Worm (Caenorhabditis elegans) whole organism, late embryonic: ENCODE results near the gene lon-2.

ENCODE experiments used
- T23F11.4 ChIP-seq: fragments of 200-800 bp; sonication (Bioruptor generic); optimal IDR thresholded peaks from 2 replicates; lab custom pipeline; 2018; ENCODE audit warnings: mild to moderate bottlenecking, missing genetic modification characterization, missing compliant biosample characterization
- ceh-34 ChIP-seq: sonication (generic microtip); optimal IDR thresholded peaks from 2 replicates; lab custom pipeline; 2016; ENCODE audit warnings: mild to moderate bottlenecking, missing genetic modification characterization, missing compliant biosample characterization
- fkh-6 ChIP-seq: sonication (generic microtip); optimal IDR thresholded peaks from 2 replicates; lab custom pipeline; 2016; ENCODE audit warnings: missing genetic modification characterization, missing compliant biosample characterization

ce11 chrX:4782197-4782596 lies 33.3 kb upstream of the lon-2 start, which contains the start of gene hum-10:
- TF ChIP-seq T23F11.4: no peak
- no peak for TF ChIP-seq fkh-6
- no peak for TF ChIP-seq ceh-34 (tag; lab: Kevin White, UChicago)
